Worm (Caenorhabditis elegans): ENCODE measurements around the gene sysm-1.

- TF ChIP-seq ztf-11 (tag; optimal IDR thresholded peaks at IDR 0.05) (no peak), sem-2 (GFP tag; optimal IDR thresholded peaks at IDR 0.05) (no peak), nhr-28 (tag; optimal IDR thresholded peaks at IDR 0.05) (no peak), blmp-1 (tag; optimal IDR thresholded peaks at IDR 0.05) (no peak), elt-1 (tag; optimal IDR thresholded peaks at IDR 0.05; ENCODE audit: borderline replicate concordance, insufficient read depth) (no peak), M03D4.4 (tag; optimal IDR thresholded peaks at IDR 0.05) (no peak), nhr-76 (tag; optimal IDR thresholded peaks at IDR 0.05) (no peak), lin-13 (tag; optimal IDR thresholded peaks at IDR 0.05) (no peak), mep-1 (tag; optimal IDR thresholded peaks at IDR 0.05) (no peak)
These were observed 29.4 kb downstream of the sysm-1 start, which contains the start of gene T24B8.7 for ce11 chrII:9053564-9053963.

Data from whole organism, mixed stage, embryonic.